Worm (Caenorhabditis elegans): ENCODE data around the gene tbx-34.
A peak's percentile ranks its signal among the peaks of the same experiment; 100 is the strongest.

Gene tbx-34

ce11 chrIII:11195553-11195952 is 22.5 kb downstream of the tbx-34 start:
- TF ChIP-seq W03F9.2 (tag; optimal IDR thresholded peaks at IDR 0.05) (no peak), him-1 (tag; optimal IDR thresholded peaks at IDR 0.05) (no peak), dao-5 (tag; optimal IDR thresholded peaks at IDR 0.05) (no peak)

ce11 chrIII:11195140-11195539 is 22.9 kb downstream of the tbx-34 start, which contains the start of gene tra-1:
Gene tra-1 (minus strand): TSS chrIII:11195201.
- no peak for TF ChIP-seq dao-5 (tag; optimal IDR thresholded peaks at IDR 0.05)
- no peak for TF ChIP-seq W03F9.2 (tag; optimal IDR thresholded peaks at IDR 0.05)
- TF ChIP-seq him-1 (tag; optimal IDR thresholded peaks at IDR 0.05), result no peak

ce11 chrIII:11194123-11194522 is 23.9 kb downstream of the tbx-34 start:
- TF ChIP-seq W03F9.2 (tag; optimal IDR thresholded peaks at IDR 0.05), result no peak
- TF ChIP-seq him-1 (tag; optimal IDR thresholded peaks at IDR 0.05), result no peak
- TF ChIP-seq dao-5 (tag; optimal IDR thresholded peaks at IDR 0.05), result no peak

ce11 chrIII:11193251-11193650 is 24.8 kb downstream of the tbx-34 start:
- TF ChIP-seq W03F9.2 (tag; optimal IDR thresholded peaks at IDR 0.05), result no peak
- TF ChIP-seq dao-5 (tag; optimal IDR thresholded peaks at IDR 0.05), result no peak
- TF ChIP-seq him-1 (tag; optimal IDR thresholded peaks at IDR 0.05), result no peak

ce11 chrIII:11188132-11188531 is 29.9 kb downstream of the tbx-34 start:
- TF ChIP-seq W03F9.2 (tag; optimal IDR thresholded peaks at IDR 0.05) (no peak), him-1 (tag; optimal IDR thresholded peaks at IDR 0.05) (no peak), dao-5 (tag; optimal IDR thresholded peaks at IDR 0.05) (no peak)

ce11 chrIII:11185483-11186115 is 32.5 kb downstream of the tbx-34 start:
- TF ChIP-seq dao-5 (tag; optimal IDR thresholded peaks at IDR 0.05) (peak; percentile 35), him-1 (tag; optimal IDR thresholded peaks at IDR 0.05) (peak; percentile 51), W03F9.2 (tag; optimal IDR thresholded peaks at IDR 0.05) (no peak)

ce11 chrIII:11175642-11176217 is 42.3 kb downstream of the tbx-34 start:
- no peak for TF ChIP-seq him-1 (tag; optimal IDR thresholded peaks at IDR 0.05)
- no peak for TF ChIP-seq W03F9.2 (tag; optimal IDR thresholded peaks at IDR 0.05)
- no peak for TF ChIP-seq dao-5 (tag; optimal IDR thresholded peaks at IDR 0.05)

- no peak for TF ChIP-seq dao-5 (tag; optimal IDR thresholded peaks at IDR 0.05)
- TF ChIP-seq W03F9.2 (tag; optimal IDR thresholded peaks at IDR 0.05), result no peak
- TF ChIP-seq him-1 (tag; optimal IDR thresholded peaks at IDR 0.05), result no peak
Observed at ce11 chrIII:11172232-11172713, 45.8 kb downstream of the tbx-34 start.

ce11 chrIII:11170509-11170908 is 47.5 kb downstream of the tbx-34 start:
- no peak for TF ChIP-seq him-1 (tag; optimal IDR thresholded peaks at IDR 0.05)
- TF ChIP-seq W03F9.2 (tag; optimal IDR thresholded peaks at IDR 0.05), result no peak
- TF ChIP-seq dao-5 (tag; optimal IDR thresholded peaks at IDR 0.05), result no peak

ce11 chrIII:11169680-11170079 is 48.4 kb downstream of the tbx-34 start:
- no peak for TF ChIP-seq dao-5 (tag; optimal IDR thresholded peaks at IDR 0.05)
- no peak for TF ChIP-seq him-1 (tag; optimal IDR thresholded peaks at IDR 0.05)
- no peak for TF ChIP-seq W03F9.2 (tag; optimal IDR thresholded peaks at IDR 0.05)

Data from whole organism, L4/young adult.